Worm (Caenorhabditis elegans) whole organism, L4/young adult: ENCODE results near the gene C27D6.12.

Experiments used
- W03F9.2 ChIP-seq: fragments of 150-350 bp; optimal IDR thresholded peaks from 2 replicates; lab custom pipeline; 2014; ENCODE audit warnings: missing biosample characterization, missing genetic modification characterization
- dao-5 ChIP-seq: sonication (generic microtip); optimal IDR thresholded peaks from 2 replicates; lab custom pipeline; 2016; ENCODE audit warnings: missing genotype, missing genetic modification characterization, moderate library complexity, missing compliant biosample characterization
- him-1 ChIP-seq: sonication (generic microtip); optimal IDR thresholded peaks from 2 replicates; lab custom pipeline; 2016; ENCODE audit warnings: missing genotype, missing genetic modification reagents, missing genetic modification characterization, missing compliant biosample characterization

- TF ChIP-seq him-1 (tag; lab: Kevin White, UChicago) (no peak), dao-5 (tag; lab: Kevin White, UChicago) (no peak), W03F9.2 (tag; lab: Kevin White, UChicago) (no peak)
Observed at ce11 chrII:5200987-5201582, 23.3 kb upstream of the C27D6.12 start.
